Fruit fly (Drosophila melanogaster) whole organism, wandering third instar larva: Measurements from ENCODE around the gene CycH.

Source experiments
- CrebA ChIP-seq: fragments of 200-800 bp; sonication (Bioruptor generic); optimal IDR thresholded peaks from 2 replicates; lab custom pipeline; 2016; ENCODE audit warnings: missing biosample characterization, mild to moderate bottlenecking, missing genetic modification characterization, borderline replicate concordance
- Dfd ChIP-seq: fragments of >200 bp; optimal IDR thresholded peaks from 2 replicates; lab custom pipeline; 2017; ENCODE audit warnings: missing biosample characterization, missing genetic modification characterization
- Hnf4 ChIP-seq: fragments of 200-800 bp; sonication (Bioruptor generic); optimal IDR thresholded peaks from 2 replicates; lab custom pipeline; 2016; ENCODE audit warnings: missing biosample characterization, mild to moderate bottlenecking, missing genetic modification characterization
- Hr83 ChIP-seq: fragments of 200-300 bp; sonication (Bioruptor generic); optimal IDR thresholded peaks from 2 replicates; lab custom pipeline; 2016; ENCODE audit warnings: missing biosample characterization, mild to moderate bottlenecking, missing genetic modification characterization, moderate library complexity; ENCODE audit not compliant: poor library complexity, severe bottlenecking
- Myc ChIP-seq: fragments of >200 bp; optimal IDR thresholded peaks from 2 replicates; lab custom pipeline; 2017
- N ChIP-seq: fragments of >200 bp; optimal IDR thresholded peaks from 2 replicates; lab custom pipeline; 2018; ENCODE audit warnings: missing biosample characterization, missing external identifiers, missing genetic modification characterization
- Sp1 ChIP-seq: fragments of 200-800 bp; sonication (Bioruptor generic); optimal IDR thresholded peaks from 3 replicates; lab custom pipeline; 2019; ENCODE audit warnings: missing biosample characterization, mild to moderate bottlenecking, missing genetic modification characterization, moderate library complexity
- br ChIP-seq: fragments of 200-800 bp; sonication (Bioruptor generic); optimal IDR thresholded peaks from 2 replicates; lab custom pipeline; 2016; ENCODE audit warnings: missing biosample characterization, missing genetic modification characterization
- ey ChIP-seq: fragments of 200-800 bp; sonication (Bioruptor generic); optimal IDR thresholded peaks from 2 replicates; lab custom pipeline; 2016; ENCODE audit warnings: missing biosample characterization, missing genetic modification characterization
- h ChIP-seq: fragments of 200-800 bp; sonication (Bioruptor generic); optimal IDR thresholded peaks from 3 replicates; lab custom pipeline; 2016; ENCODE audit warnings: missing biosample characterization, mild to moderate bottlenecking, missing genetic modification characterization
- psq ChIP-seq: fragments of 200-800 bp; sonication (Bioruptor generic); optimal IDR thresholded peaks from 3 replicates; lab custom pipeline; 2017; ENCODE audit warnings: missing biosample characterization, mild to moderate bottlenecking, missing genetic modification characterization, moderate library complexity
- rgr ChIP-seq: fragments of 200-800 bp; sonication (Bioruptor generic); optimal IDR thresholded peaks from 3 replicates; lab custom pipeline; 2016; ENCODE audit warnings: missing biosample characterization, mild to moderate bottlenecking, missing genetic modification characterization
- woc ChIP-seq: sonication (Bioruptor generic); optimal IDR thresholded peaks from 2 replicates; lab custom pipeline; 2016; ENCODE audit warnings: missing biosample characterization, mild to moderate bottlenecking, missing genetic modification characterization

DNA sequence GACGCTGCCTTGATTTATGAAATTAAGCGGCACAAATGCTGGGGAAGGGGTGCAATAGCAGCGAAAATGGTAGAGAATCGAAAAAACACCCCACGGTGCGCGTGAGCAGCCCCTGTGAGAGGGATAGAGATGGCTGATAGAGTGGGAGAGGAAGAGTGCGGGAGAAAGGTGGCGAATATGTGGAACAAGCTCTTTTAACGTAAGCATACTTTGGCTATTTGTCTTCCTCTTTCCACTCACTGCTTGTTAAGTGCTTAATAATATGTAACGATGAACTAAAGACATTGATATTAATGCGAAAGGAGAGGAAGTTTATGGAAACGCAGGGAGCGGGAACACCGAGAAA, 18.8 kb downstream of the CycH start:
- no peak for TF ChIP-seq Hnf4
- no peak for TF ChIP-seq CrebA (GFP tag; lab: Kevin White, UChicago)
- TF ChIP-seq Dfd (GFP tag; lab: Kevin White, UChicago) = no peak
- TF ChIP-seq br (GFP tag; lab: Kevin White, UChicago) = no peak
- TF ChIP-seq N (GFP tag; lab: Kevin White, UChicago) = no peak
- no peak for TF ChIP-seq h
- TF ChIP-seq rgr = no peak
- no peak for TF ChIP-seq ey
- no peak for TF ChIP-seq Myc (lab: Kevin White, UChicago)
- no peak for TF ChIP-seq psq (GFP tag; lab: Kevin White, UChicago)
- TF ChIP-seq woc (GFP tag; lab: Kevin White, UChicago) = no peak
- TF ChIP-seq Sp1 (GFP tag; lab: Kevin White, UChicago) = no peak
- no peak for TF ChIP-seq Hr83 (GFP tag; lab: Kevin White, UChicago)
